Worm (Caenorhabditis elegans) whole organism, mixed stage, embryonic: ENCODE results near the gene his-8.

Experiments used
- M03D4.4 ChIP-seq: sonication (generic microtip); optimal IDR thresholded peaks from 2 replicates; lab custom pipeline; 2017; ENCODE audit warnings: mild to moderate bottlenecking, missing genetic modification characterization, missing compliant biosample characterization
- bed-3 ChIP-seq: fragments of 200-800 bp; sonication (Bioruptor generic); optimal IDR thresholded peaks from 3 replicates; lab custom pipeline; 2018; ENCODE audit warnings: mild to moderate bottlenecking, missing genetic modification characterization, moderate library complexity, missing compliant biosample characterization
- blmp-1 ChIP-seq: fragments of 150-350 bp; optimal IDR thresholded peaks from 2 replicates; lab custom pipeline; 2014; ENCODE audit warnings: missing biosample characterization, missing genetic modification characterization
- ceh-39 ChIP-seq: fragments of 150-350 bp; optimal IDR thresholded peaks from 2 replicates; lab custom pipeline; 2014; ENCODE audit warnings: missing biosample characterization, missing genetic modification characterization
- ceh-43 ChIP-seq: fragments of 200-800 bp; sonication (Bioruptor generic); optimal IDR thresholded peaks from 2 replicates; lab custom pipeline; 2018; ENCODE audit warnings: mild to moderate bottlenecking, missing genetic modification characterization, moderate library complexity, missing compliant biosample characterization
- ceh-83 ChIP-seq: fragments of 200-800 bp; sonication (Bioruptor generic); optimal IDR thresholded peaks from 2 replicates; lab custom pipeline; 2018; ENCODE audit warnings: mild to moderate bottlenecking, missing genetic modification characterization, missing compliant biosample characterization
- ces-1 ChIP-seq: fragments of 150-350 bp; optimal IDR thresholded peaks from 2 replicates; lab custom pipeline; 2014; ENCODE audit warnings: missing biosample characterization, missing genetic modification reagents, missing genetic modification characterization
- cnd-1 ChIP-seq: fragments of 200-800 bp; sonication (Bioruptor generic); optimal IDR thresholded peaks from 2 replicates; lab custom pipeline; 2018; ENCODE audit warnings: mild to moderate bottlenecking, missing genetic modification characterization, missing compliant biosample characterization
- drap-1 ChIP-seq: fragments of 200-800 bp; sonication (Bioruptor generic); optimal IDR thresholded peaks from 3 replicates; lab custom pipeline; 2018; ENCODE audit warnings: mild to moderate bottlenecking, missing genetic modification characterization, missing compliant biosample characterization
- elt-1 ChIP-seq: sonication (generic microtip); optimal IDR thresholded peaks from 2 replicates; lab custom pipeline; 2017; ENCODE audit warnings: missing genetic modification characterization, mild to moderate bottlenecking, missing compliant biosample characterization, antibody characterized with exemption, moderate library complexity, borderline replicate concordance; ENCODE audit not compliant: insufficient read depth
- elt-3 ChIP-seq: fragments of 150-350 bp; optimal IDR thresholded peaks from 2 replicates; lab custom pipeline; 2014; ENCODE audit warnings: missing biosample characterization, missing genetic modification characterization
- flh-1 ChIP-seq: fragments of 200-800 bp; sonication (Bioruptor generic); optimal IDR thresholded peaks from 2 replicates; lab custom pipeline; 2018; ENCODE audit warnings: mild to moderate bottlenecking, missing genetic modification characterization, moderate library complexity, missing compliant biosample characterization
- hlh-1 ChIP-seq: fragments of 150-350 bp; optimal IDR thresholded peaks from 2 replicates; lab custom pipeline; 2014; ENCODE audit warnings: missing biosample characterization, missing genetic modification reagents, missing genetic modification characterization
- lin-13 ChIP-seq: fragments of 150-350 bp; optimal IDR thresholded peaks from 2 replicates; lab custom pipeline; 2014; ENCODE audit warnings: missing biosample characterization, missing genetic modification characterization
- lin-32 ChIP-seq: fragments of 200-800 bp; sonication (Bioruptor generic); optimal IDR thresholded peaks from 2 replicates; lab custom pipeline; 2018; ENCODE audit warnings: mild to moderate bottlenecking, missing genetic modification characterization, missing compliant biosample characterization
- lsy-2 ChIP-seq: fragments of 150-350 bp; optimal IDR thresholded peaks from 2 replicates; lab custom pipeline; 2014; ENCODE audit warnings: missing biosample characterization, missing genetic modification characterization
- mab-5 ChIP-seq: fragments of 150-350 bp; optimal IDR thresholded peaks from 2 replicates; lab custom pipeline; 2014; ENCODE audit warnings: missing biosample characterization, missing genetic modification characterization
- mep-1 ChIP-seq: fragments of 150-350 bp; optimal IDR thresholded peaks from 2 replicates; lab custom pipeline; 2017; ENCODE audit warnings: missing biosample characterization, missing genetic modification reagents, missing genetic modification characterization, inconsistent platforms
- mls-2 ChIP-seq: sonication (generic microtip); optimal IDR thresholded peaks from 2 replicates; lab custom pipeline; 2016; ENCODE audit warnings: mild to moderate bottlenecking, missing genetic modification characterization, moderate library complexity, missing compliant biosample characterization
- nhr-12 ChIP-seq: fragments of 150-350 bp; optimal IDR thresholded peaks from 2 replicates; lab custom pipeline; 2014; ENCODE audit warnings: missing biosample characterization, missing genetic modification characterization
- nhr-2 ChIP-seq: fragments of 150-350 bp; optimal IDR thresholded peaks from 2 replicates; lab custom pipeline; 2014; ENCODE audit warnings: missing biosample characterization, missing genetic modification characterization
- nhr-237 ChIP-seq: fragments of 150-350 bp; optimal IDR thresholded peaks from 2 replicates; lab custom pipeline; 2014; ENCODE audit warnings: missing biosample characterization, missing genetic modification characterization
- nhr-28 ChIP-seq: fragments of 150-350 bp; optimal IDR thresholded peaks from 2 replicates; lab custom pipeline; 2014; ENCODE audit warnings: missing biosample characterization, missing genetic modification characterization
- nhr-76 ChIP-seq: sonication (generic microtip); optimal IDR thresholded peaks from 2 replicates; lab custom pipeline; 2017; ENCODE audit warnings: missing biosample characterization, missing genetic modification characterization
- pha-4 ChIP-seq: fragments of 150-350 bp; optimal IDR thresholded peaks from 2 replicates; lab custom pipeline; 2018; ENCODE audit warnings: missing biosample characterization, missing genetic modification reagents, missing genetic modification characterization
- snpc-4 ChIP-seq: fragments of 150-350 bp; optimal IDR thresholded peaks from 2 replicates; lab custom pipeline; 2014; ENCODE audit warnings: missing biosample characterization, missing genetic modification characterization
- sptf-1 ChIP-seq: sonication (generic microtip); optimal IDR thresholded peaks from 2 replicates; lab custom pipeline; 2017; ENCODE audit warnings: mild to moderate bottlenecking, missing genetic modification characterization, moderate library complexity, missing compliant biosample characterization
- tbx-8 ChIP-seq: fragments of 200-800 bp; sonication (Bioruptor generic); optimal IDR thresholded peaks from 2 replicates; lab custom pipeline; 2018; ENCODE audit warnings: mild to moderate bottlenecking, missing genetic modification characterization, moderate library complexity, missing compliant biosample characterization
- unc-39 ChIP-seq: fragments of 150-350 bp; optimal IDR thresholded peaks from 2 replicates; lab custom pipeline; 2014; ENCODE audit warnings: missing biosample characterization, missing genetic modification characterization
- unc-62 ChIP-seq: fragments of 150-350 bp; optimal IDR thresholded peaks from 2 replicates; lab custom pipeline; 2014; ENCODE audit warnings: missing biosample characterization, missing genetic modification reagents, missing genetic modification characterization
- ztf-11 ChIP-seq: fragments of 150-350 bp; optimal IDR thresholded peaks from 2 replicates; lab custom pipeline; 2014; ENCODE audit warnings: missing biosample characterization, missing genetic modification characterization

Gene his-8

ce11 chrV:8525774-8526173 is 7.1 kb downstream of the his-8 start, which contains the start of gene otpl-6:
Gene otpl-6, plus strand, starts transcription at chrV:8526074.
- no peak for TF ChIP-seq lin-13
- TF ChIP-seq ceh-39 (tag; lab: Kevin White, UChicago): no peak
- TF ChIP-seq lsy-2 (tag; lab: Kevin White, UChicago): no peak
- no peak for TF ChIP-seq cnd-1
- TF ChIP-seq snpc-4 (tag; lab: Kevin White, UChicago): no peak
- TF ChIP-seq tbx-8: no peak
- TF ChIP-seq mls-2 (tag; lab: Kevin White, UChicago): no peak
- no peak for TF ChIP-seq unc-39 (tag; lab: Kevin White, UChicago)
- no peak for TF ChIP-seq flh-1

- TF ChIP-seq elt-3 (tag; lab: Kevin White, UChicago) (no peak), mep-1 (tag; lab: Kevin White, UChicago) (no peak), nhr-76 (tag; lab: Kevin White, UChicago) (no peak), lin-13 (no peak), elt-1 (tag; lab: Kevin White, UChicago) (no peak), ceh-39 (tag; lab: Kevin White, UChicago) (no peak), M03D4.4 (tag; lab: Kevin White, UChicago) (no peak), flh-1 (no peak), nhr-2 (no peak), mab-5 (no peak), ceh-43 (GFP tag; lab: Kevin White, UChicago) (no peak), blmp-1 (tag; lab: Kevin White, UChicago) (no peak), drap-1 (GFP tag; lab: Kevin White, UChicago) (no peak), hlh-1 (tag; lab: Kevin White, UChicago) (no peak), unc-62 (no peak)
Observed at ce11 chrV:8520846-8521553, 11.9 kb downstream of the his-8 start, which contains the start of the genes F45F2.11 and otpl-7. Gene F45F2.11, minus strand, starts transcription at chrV:8520896. Gene otpl-7, plus strand, starts transcription at chrV:8521503.

- no peak for TF ChIP-seq blmp-1 (tag; lab: Kevin White, UChicago)
- no peak for TF ChIP-seq nhr-76 (tag; lab: Kevin White, UChicago)
- TF ChIP-seq lsy-2 (tag; lab: Kevin White, UChicago): no peak
- no peak for TF ChIP-seq cnd-1
- TF ChIP-seq flh-1: no peak
- TF ChIP-seq pha-4 (tag; lab: Kevin White, UChicago): no peak
- TF ChIP-seq ceh-43 (GFP tag; lab: Kevin White, UChicago): no peak
- TF ChIP-seq nhr-12 (tag; lab: Kevin White, UChicago): no peak
- no peak for TF ChIP-seq bed-3
- no peak for TF ChIP-seq ceh-83
- no peak for TF ChIP-seq ces-1 (GFP tag; lab: Kevin White, UChicago)
- no peak for TF ChIP-seq nhr-28 (tag; lab: Kevin White, UChicago)
- no peak for TF ChIP-seq ztf-11
- no peak for TF ChIP-seq snpc-4 (tag; lab: Kevin White, UChicago)
Observed at ce11 chrV:8518822-8519392, 14.0 kb downstream of the his-8 start, which contains the start of gene F45F2.10. Gene F45F2.10, minus strand, starts transcription at chrV:8518872.

ce11 chrV:8518283-8518682 is 14.6 kb downstream of the his-8 start:
- TF ChIP-seq snpc-4 (tag; lab: Kevin White, UChicago) (no peak), lsy-2 (tag; lab: Kevin White, UChicago) (no peak), ztf-11 (no peak), sptf-1 (tag; lab: Kevin White, UChicago) (no peak)

- TF ChIP-seq drap-1 (GFP tag; lab: Kevin White, UChicago): no peak
- TF ChIP-seq nhr-237 (tag; lab: Kevin White, UChicago): no peak
- TF ChIP-seq lin-32 (GFP tag; lab: Kevin White, UChicago): no peak
- TF ChIP-seq ztf-11: no peak
- no peak for TF ChIP-seq nhr-28 (tag; lab: Kevin White, UChicago)
- TF ChIP-seq ceh-43 (GFP tag; lab: Kevin White, UChicago): no peak
- TF ChIP-seq flh-1: no peak
- no peak for TF ChIP-seq blmp-1 (tag; lab: Kevin White, UChicago)
- no peak for TF ChIP-seq ces-1 (GFP tag; lab: Kevin White, UChicago)
- TF ChIP-seq tbx-8: no peak
Observed at ce11 chrV:8517711-8518110, 15.2 kb downstream of the his-8 start.
